Fruit fly (Drosophila melanogaster) whole organism, embryonic: ENCODE measurements around the gene Sec20.

ENCODE experiments used
- Adf1 ChIP-seq: fragments of 200-800 bp; sonication (Bioruptor generic); IDR thresholded peaks from 2 replicates; pipeline ENCODE4 v1.3.6; 2022; ENCODE audit warnings: missing biosample characterization, missing genetic modification characterization
- Aef1 ChIP-seq: fragments of 200-800 bp; sonication (Bioruptor generic); IDR thresholded peaks from 3 replicates; pipeline ENCODE4 v1.3.6; 2022; ENCODE audit warnings: missing biosample characterization, missing genetic modification characterization
- Antp ChIP-seq: fragments of 200-800 bp; sonication (Bioruptor generic); optimal IDR thresholded peaks from 3 replicates; lab custom pipeline; 2016; ENCODE audit warnings: missing biosample characterization, missing genetic modification characterization
- CG10543 ChIP-seq: fragments of 200-800 bp; sonication (Bioruptor generic); optimal IDR thresholded peaks from 3 replicates; lab custom pipeline; 2017; ENCODE audit warnings: missing biosample characterization, mild to moderate bottlenecking, missing genetic modification characterization, moderate library complexity
- CG12659 ChIP-seq: fragments of 200-800 bp; sonication (Bioruptor generic); optimal IDR thresholded peaks from 3 replicates; lab custom pipeline; 2017; ENCODE audit warnings: mild to moderate bottlenecking, missing biosample characterization, missing genetic modification reagents, missing genetic modification characterization
- CG15073 ChIP-seq: fragments of 200-800 bp; sonication (Bioruptor generic); optimal IDR thresholded peaks from 2 replicates; lab custom pipeline; 2016; ENCODE audit warnings: missing biosample characterization, missing genetic modification characterization
- CG18599 ChIP-seq: fragments of 200-800 bp; sonication (Bioruptor generic); optimal IDR thresholded peaks from 3 replicates; lab custom pipeline; 2017; ENCODE audit warnings: missing biosample characterization, missing genetic modification characterization, mild to moderate bottlenecking, moderate library complexity, missing genetic modification reagents
- CG18619 ChIP-seq: fragments of 200-800 bp; sonication (Bioruptor generic); optimal IDR thresholded peaks from 3 replicates; lab custom pipeline; 2017; ENCODE audit warnings: missing biosample characterization, mild to moderate bottlenecking, missing genetic modification characterization
- CG2199 ChIP-seq: fragments of 200-800 bp; sonication (Bioruptor generic); IDR thresholded peaks from 3 replicates; pipeline ENCODE4 v1.3.6; 2022; ENCODE audit warnings: missing biosample characterization, missing genetic modification characterization
- CG34376 ChIP-seq: fragments of 200-800 bp; sonication (Bioruptor generic); optimal IDR thresholded peaks from 2 replicates; lab custom pipeline; 2018; ENCODE audit warnings: missing biosample characterization, mild to moderate bottlenecking, missing genetic modification characterization
- CG5180 ChIP-seq: fragments of 200-800 bp; sonication (Bioruptor generic); optimal IDR thresholded peaks from 3 replicates; lab custom pipeline; 2017; ENCODE audit warnings: missing biosample characterization, missing genetic modification characterization, mild to moderate bottlenecking, moderate library complexity, missing genetic modification reagents
- CG7987 ChIP-seq: fragments of 200-800 bp; sonication (Bioruptor generic); optimal IDR thresholded peaks from 2 replicates; lab custom pipeline; 2018; ENCODE audit warnings: missing biosample characterization, mild to moderate bottlenecking, missing genetic modification characterization, moderate library complexity
- CG9932 ChIP-seq: fragments of 200-800 bp; sonication (Bioruptor generic); IDR thresholded peaks from 2 replicates; pipeline ENCODE4 v1.3.6; 2022; ENCODE audit warnings: missing biosample characterization, missing genetic modification characterization
- CrebB ChIP-seq: fragments of 200-800 bp; sonication (Bioruptor generic); optimal IDR thresholded peaks from 3 replicates; lab custom pipeline; 2018; ENCODE audit warnings: missing biosample characterization, mild to moderate bottlenecking, missing genetic modification characterization
- Gsc ChIP-seq: fragments of 200-800 bp; sonication (Bioruptor generic); IDR thresholded peaks from 2 replicates; pipeline ENCODE4 v1.3.6; 2022; ENCODE audit warnings: missing biosample characterization, missing genetic modification characterization
- HLH3B ChIP-seq: fragments of 200-800 bp; sonication (Bioruptor generic); IDR thresholded peaks from 2 replicates; pipeline ENCODE4 v1.3.6; 2022; ENCODE audit warnings: missing biosample characterization, missing genetic modification characterization
- Hey ChIP-seq: fragments of 200-800 bp; sonication (Bioruptor generic); optimal IDR thresholded peaks from 3 replicates; lab custom pipeline; 2018; ENCODE audit warnings: missing biosample characterization, mild to moderate bottlenecking, missing genetic modification characterization
- Kr ChIP-seq: fragments of 200-800 bp; sonication (Bioruptor generic); optimal IDR thresholded peaks from 2 replicates; lab custom pipeline; 2017; ENCODE audit warnings: missing biosample characterization, mild to moderate bottlenecking, missing genetic modification characterization
- Med ChIP-seq: fragments of 200-800 bp; sonication (Bioruptor generic); peaks from one replicate; lab custom pipeline; 2016; ENCODE audit warnings: missing biosample characterization, missing genetic modification characterization, mild to moderate bottlenecking, inconsistent platforms, moderate library complexity
- Meics ChIP-seq: fragments of 200-800 bp; sonication (Bioruptor generic); optimal IDR thresholded peaks from 2 replicates; lab custom pipeline; 2017; ENCODE audit warnings: missing biosample characterization, mild to moderate bottlenecking, missing genetic modification characterization
- NFAT ChIP-seq: fragments of 200-800 bp; sonication (Bioruptor generic); IDR thresholded peaks from 2 replicates; pipeline ENCODE4 v1.3.6; 2022; ENCODE audit warnings: missing biosample characterization, missing genetic modification characterization
- Oli ChIP-seq: fragments of 200-800 bp; sonication (Bioruptor generic); optimal IDR thresholded peaks from 2 replicates; lab custom pipeline; 2018; ENCODE audit warnings: missing biosample characterization, mild to moderate bottlenecking, missing genetic modification characterization, moderate library complexity
- Vsx1 ChIP-seq: fragments of 200-800 bp; sonication (Bioruptor generic); optimal IDR thresholded peaks from 2 replicates; lab custom pipeline; 2017; ENCODE audit warnings: missing biosample characterization, mild to moderate bottlenecking, missing genetic modification characterization, missing genetic modification reagents
- YL-1 ChIP-seq: fragments of 200-800 bp; sonication (Bioruptor generic); optimal IDR thresholded peaks from 3 replicates; lab custom pipeline; 2017; ENCODE audit warnings: missing biosample characterization, mild to moderate bottlenecking, missing genetic modification characterization
- cg ChIP-seq: fragments of 200-800 bp; sonication (Bioruptor generic); optimal IDR thresholded peaks from 3 replicates; lab custom pipeline; 2019; ENCODE audit warnings: missing biosample characterization, mild to moderate bottlenecking, missing genetic modification characterization, moderate library complexity
- crc ChIP-seq: fragments of 200-800 bp; sonication (Bioruptor generic); optimal IDR thresholded peaks from 2 replicates; lab custom pipeline; 2016; ENCODE audit warnings: missing biosample characterization, missing genetic modification characterization
- cwo ChIP-seq: fragments of 200-800 bp; sonication (Bioruptor generic); optimal IDR thresholded peaks from 3 replicates; lab custom pipeline; 2017; ENCODE audit warnings: missing biosample characterization, missing genetic modification characterization, mild to moderate bottlenecking, moderate library complexity, missing genetic modification reagents
- exex ChIP-seq: fragments of 200-800 bp; sonication (Bioruptor generic); optimal IDR thresholded peaks from 4 replicates; lab custom pipeline; 2018; ENCODE audit warnings: missing biosample characterization, mild to moderate bottlenecking, missing genetic modification characterization, moderate library complexity
- ftz-f1 ChIP-seq: fragments of 200-800 bp; sonication (Bioruptor generic); optimal IDR thresholded peaks from 2 replicates; lab custom pipeline; 2016; ENCODE audit warnings: missing biosample characterization, missing genetic modification characterization
- grn ChIP-seq: fragments of 200-800 bp; sonication (Bioruptor generic); optimal IDR thresholded peaks from 3 replicates; lab custom pipeline; 2017; ENCODE audit warnings: missing biosample characterization, missing genetic modification characterization
- hth ChIP-seq: fragments of >200 bp; optimal IDR thresholded peaks from 2 replicates; lab custom pipeline; 2017; ENCODE audit warnings: inconsistent platforms
- jing ChIP-seq: fragments of 200-800 bp; sonication (Bioruptor generic); optimal IDR thresholded peaks from 2 replicates; lab custom pipeline; 2018; ENCODE audit warnings: missing biosample characterization, mild to moderate bottlenecking, missing genetic modification characterization
- jumu ChIP-seq: fragments of 200-800 bp; sonication (Bioruptor generic); optimal IDR thresholded peaks from 3 replicates; lab custom pipeline; 2016; ENCODE audit warnings: missing biosample characterization, missing genetic modification characterization
- onecut ChIP-seq: fragments of 200-800 bp; sonication (Bioruptor generic); IDR thresholded peaks from 2 replicates; pipeline ENCODE4 v1.3.6; 2022; ENCODE audit warnings: missing biosample characterization, missing genetic modification characterization
- pan ChIP-seq, 4 experiments: fragments of >200 bp in 3 of 4; fragments of 200-800 bp in 1 of 4; sonication (Bioruptor generic) in 1 of 4; optimal IDR thresholded peaks in 3 of 4; IDR thresholded peaks in 1 of 4; 2 replicates each; pipeline versions ENCODE4 v1.3.6 to Lab custom; 2017 to 2022; ENCODE audit warnings: missing biosample characterization in 2 of 4, missing genetic modification characterization in 2 of 4, mixed read lengths in 1 of 4
- phol ChIP-seq: fragments of 200-800 bp; sonication (Bioruptor generic); optimal IDR thresholded peaks from 3 replicates; lab custom pipeline; 2018; ENCODE audit warnings: missing biosample characterization, mild to moderate bottlenecking, missing genetic modification characterization, moderate library complexity
- pita ChIP-seq: fragments of 200-800 bp; sonication (Bioruptor generic); optimal IDR thresholded peaks from 2 replicates; lab custom pipeline; 2017; ENCODE audit warnings: missing biosample characterization, mild to moderate bottlenecking, missing genetic modification characterization
- pnt ChIP-seq: fragments of 200-800 bp; sonication (Bioruptor generic); optimal IDR thresholded peaks from 3 replicates; lab custom pipeline; 2016; ENCODE audit warnings: missing biosample characterization, missing genetic modification characterization
- sens ChIP-seq: fragments of 200-800 bp; sonication (Bioruptor generic); peaks from one replicate; lab custom pipeline; 2016; ENCODE audit warnings: missing biosample characterization, missing genetic modification characterization
- sim ChIP-seq: fragments of 200-800 bp; sonication (Bioruptor generic); IDR thresholded peaks from 2 replicates; pipeline ENCODE4 v1.3.6; 2022; ENCODE audit warnings: missing biosample characterization, missing genetic modification characterization
- stwl ChIP-seq: fragments of 200-800 bp; sonication (Bioruptor generic); optimal IDR thresholded peaks from 3 replicates; lab custom pipeline; 2018; ENCODE audit warnings: missing biosample characterization, mild to moderate bottlenecking, missing genetic modification characterization, moderate library complexity
- sug ChIP-seq: fragments of 200-800 bp; optimal IDR thresholded peaks from 2 replicates; lab custom pipeline; 2019; ENCODE audit warnings: missing biosample characterization, mild to moderate bottlenecking, missing genetic modification characterization, moderate library complexity
- vnd ChIP-seq: fragments of 200-800 bp; sonication (Bioruptor generic); IDR thresholded peaks from 3 replicates; pipeline ENCODE4 v1.3.6; 2022; ENCODE audit warnings: missing biosample characterization, missing genetic modification characterization; ENCODE audit not compliant: partially characterized antibody
- zfh2 ChIP-seq: fragments of 200-800 bp; sonication (Bioruptor generic); optimal IDR thresholded peaks from 2 replicates; lab custom pipeline; 2016; ENCODE audit warnings: missing biosample characterization, missing genetic modification characterization

The Sec20 gene

dm6 chr3R:5832345-5832981 is 8.1 kb upstream of the Sec20 start:
- TF ChIP-seq CG18599 (GFP tag; lab: Kevin White, UChicago) (peak; percentile 53), ftz-f1 (GFP tag; lab: Kevin White, UChicago) (peak; percentile 23), CG7987 (peak; percentile 49), CG12659 (GFP tag; lab: Kevin White, UChicago) (no peak), cg (GFP tag; lab: Kevin White, UChicago) (no peak), exex (tag; lab: Kevin White, UChicago) (peak; percentile 87), Adf1 (GFP tag; lab: Robert Waterston, UW) (peak; percentile 6; the same call in 1 of the 2 replicates), YL-1 (GFP tag; lab: Kevin White, UChicago) (no peak), vnd (GFP tag; lab: Robert Waterston, UW) (peak; percentile 58), sug (tag; lab: Kevin White, UChicago) (peak; percentile 96), Gsc (no peak), CG34376 (peak; percentile 86), CG10543 (peak; percentile 21), crc (GFP tag; lab: Kevin White, UChicago) (no peak), jing (GFP tag; lab: Kevin White, UChicago) (no peak), phol (tag; lab: Kevin White, UChicago) (no peak), CG2199 (GFP tag; lab: Robert Waterston, UW) (no peak), Aef1 (GFP tag; lab: Robert Waterston, UW) (no peak), HLH3B (GFP tag; lab: Robert Waterston, UW) (no peak), CG5180 (GFP tag; lab: Kevin White, UChicago) (no peak), Kr (GFP tag; lab: Kevin White, UChicago) (no peak), CG9932 (GFP tag; lab: Robert Waterston, UW) (no peak), pita (no peak), Vsx1 (GFP tag; lab: Kevin White, UChicago) (peak; percentile 24), hth (lab: Kevin White, UChicago) (no peak), NFAT (GFP tag; lab: Robert Waterston, UW) (0 out of 2 replicates have a peak, but pooled peaks have one; percentile 10), jumu (GFP tag; lab: Kevin White, UChicago) (no peak), Antp (GFP tag; lab: Kevin White, UChicago) (no peak), Oli (tag; lab: Kevin White, UChicago) (no peak), cwo (GFP tag; lab: Kevin White, UChicago) (peak; percentile 70), sim (GFP tag; lab: Robert Waterston, UW) (no peak), Hey (tag; lab: Kevin White, UChicago) (peak; percentile 85), grn (GFP tag; lab: Kevin White, UChicago) (peak; percentile 75), pnt (GFP tag; lab: Kevin White, UChicago) (no peak)
- TF ChIP-seq, all 482 proteins: peak for 14

- TF ChIP-seq Adf1 (GFP tag; lab: Robert Waterston, UW) (peak; percentile 86), CG18619 (no peak), sug (tag; lab: Kevin White, UChicago) (peak; percentile 2), NFAT (GFP tag; lab: Robert Waterston, UW) (0 out of 2 replicates have a peak, but pooled peaks have one; percentile 5)
These were observed 7.0 kb upstream of the Sec20 start, which contains the start of gene CG1208 for dm6 chr3R:5831339-5831738. Gene CG1208 (plus strand): TSS chr3R:5831639.

dm6 chr3R:5829762-5830161 is 5.4 kb upstream of the Sec20 start, which contains the start of gene glob3:
Gene glob3 (plus strand): TSS chr3R:5830062.
- TF ChIP-seq sens (GFP tag; lab: Kevin White, UChicago) (no peak), vnd (GFP tag; lab: Robert Waterston, UW) (no peak), onecut (GFP tag; lab: Robert Waterston, UW) (no peak), CrebB (no peak), jing (GFP tag; lab: Kevin White, UChicago) (no peak), CG15073 (no peak), stwl (tag; lab: Kevin White, UChicago) (no peak), Meics (no peak), Med (GFP tag; lab: Kevin White, UChicago) (no peak), zfh2 (GFP tag; lab: Kevin White, UChicago) (no peak), pan (optimal IDR thresholded peaks at IDR 0.05; lab: Kevin White, UChicago) (no peak), pan (GFP tag; optimal IDR thresholded peaks at IDR 0.05 in 1 of 2, IDR thresholded peaks at IDR 0.05 in 1 of 2) (no peak)
